Worm (Caenorhabditis elegans) whole organism, late embryonic: ENCODE measurements around the gene C25E10.13.

Source experiments
- C38D4.7 ChIP-seq: fragments of 200-800 bp; sonication (Bioruptor generic); optimal IDR thresholded peaks from 2 replicates; lab custom pipeline; 2018; ENCODE audit warnings: mild to moderate bottlenecking, missing genetic modification characterization, moderate library complexity, missing compliant biosample characterization
- F13H6.1 ChIP-seq: sonication (generic microtip); optimal IDR thresholded peaks from 2 replicates; lab custom pipeline; 2016; ENCODE audit warnings: missing genetic modification characterization, missing compliant biosample characterization
- K02D7.2 ChIP-seq: sonication (generic microtip); optimal IDR thresholded peaks from 2 replicates; lab custom pipeline; 2017; ENCODE audit warnings: mild to moderate bottlenecking, missing genetic modification characterization, missing compliant biosample characterization
- K09A11.1 ChIP-seq: sonication (generic microtip); optimal IDR thresholded peaks from 2 replicates; lab custom pipeline; 2017; ENCODE audit warnings: antibody characterized with exemption, mild to moderate bottlenecking, missing genetic modification characterization, missing compliant biosample characterization; ENCODE audit not compliant: insufficient read depth
- ceh-14 ChIP-seq: sonication (generic microtip); optimal IDR thresholded peaks from 2 replicates; lab custom pipeline; 2016; ENCODE audit warnings: missing genotype, missing genetic modification characterization, missing compliant biosample characterization
- ceh-18 ChIP-seq: sonication (generic microtip); optimal IDR thresholded peaks from 2 replicates; lab custom pipeline; 2016; ENCODE audit warnings: missing genetic modification characterization, missing compliant biosample characterization
- ceh-22 ChIP-seq: sonication (generic microtip); optimal IDR thresholded peaks from 2 replicates; lab custom pipeline; 2017; ENCODE audit warnings: missing biosample characterization, missing genetic modification characterization
- ceh-24 ChIP-seq: sonication (generic microtip); optimal IDR thresholded peaks from 2 replicates; lab custom pipeline; 2016; ENCODE audit warnings: mild to moderate bottlenecking, missing genetic modification characterization, missing compliant biosample characterization
- ceh-30 ChIP-seq: fragments of 150-350 bp; optimal IDR thresholded peaks from 2 replicates; lab custom pipeline; 2014; ENCODE audit warnings: missing biosample characterization, missing genetic modification characterization
- ceh-6 ChIP-seq: fragments of 200-800 bp; sonication (Bioruptor generic); optimal IDR thresholded peaks from 2 replicates; lab custom pipeline; 2018; ENCODE audit warnings: mild to moderate bottlenecking, missing genetic modification characterization, missing compliant biosample characterization
- che-1 ChIP-seq: sonication (generic microtip); optimal IDR thresholded peaks from 2 replicates; lab custom pipeline; 2016; ENCODE audit warnings: mild to moderate bottlenecking, missing genetic modification characterization, missing compliant biosample characterization
- elt-2 ChIP-seq: sonication (generic microtip); optimal IDR thresholded peaks from 2 replicates; lab custom pipeline; 2016; ENCODE audit warnings: missing genetic modification reagents, missing genetic modification characterization, missing compliant biosample characterization
- fax-1 ChIP-seq: sonication (generic microtip); optimal IDR thresholded peaks from 2 replicates; lab custom pipeline; 2016; ENCODE audit warnings: missing genotype, missing genetic modification characterization, missing compliant biosample characterization
- fkh-10 ChIP-seq: fragments of 150-350 bp; optimal IDR thresholded peaks from 2 replicates; lab custom pipeline; 2014; ENCODE audit warnings: missing biosample characterization, missing genetic modification reagents, missing genetic modification characterization
- fkh-6 ChIP-seq: sonication (generic microtip); optimal IDR thresholded peaks from 2 replicates; lab custom pipeline; 2016; ENCODE audit warnings: missing genetic modification characterization, missing compliant biosample characterization
- gmeb-2 ChIP-seq: sonication (generic microtip); optimal IDR thresholded peaks from 2 replicates; lab custom pipeline; 2016; ENCODE audit warnings: missing genetic modification characterization, inconsistent platforms, missing compliant biosample characterization
- lim-6 ChIP-seq: sonication (generic microtip); optimal IDR thresholded peaks from 2 replicates; lab custom pipeline; 2016; ENCODE audit warnings: missing genetic modification characterization, missing compliant biosample characterization
- mec-3 ChIP-seq: sonication (generic microtip); optimal IDR thresholded peaks from 2 replicates; lab custom pipeline; 2016; ENCODE audit warnings: borderline replicate concordance, missing genetic modification characterization, missing compliant biosample characterization
- nfya-1 ChIP-seq: sonication (generic microtip); optimal IDR thresholded peaks from 2 replicates; lab custom pipeline; 2017; ENCODE audit warnings: missing genetic modification characterization, mild to moderate bottlenecking, missing compliant biosample characterization, antibody characterized with exemption, moderate library complexity
- nhr-232 ChIP-seq: sonication (generic microtip); optimal IDR thresholded peaks from 2 replicates; lab custom pipeline; 2016; ENCODE audit warnings: missing genetic modification characterization, missing compliant biosample characterization
- npax-4 ChIP-seq: sonication (generic microtip); optimal IDR thresholded peaks from 2 replicates; lab custom pipeline; 2016; ENCODE audit warnings: missing genetic modification characterization, missing compliant biosample characterization
- odd-2 ChIP-seq: sonication (generic microtip); optimal IDR thresholded peaks from 2 replicates; lab custom pipeline; 2017; ENCODE audit warnings: antibody characterized with exemption, mild to moderate bottlenecking, missing genetic modification characterization, missing compliant biosample characterization
- pqm-1 ChIP-seq: sonication (generic microtip); optimal IDR thresholded peaks from 2 replicates; lab custom pipeline; 2016; ENCODE audit warnings: missing genetic modification characterization, missing compliant biosample characterization
- ref-2 ChIP-seq: sonication (generic microtip); optimal IDR thresholded peaks from 2 replicates; lab custom pipeline; 2016; ENCODE audit warnings: missing genetic modification characterization, missing compliant biosample characterization
- sdc-2 ChIP-seq: sonication (generic microtip); optimal IDR thresholded peaks from 2 replicates; lab custom pipeline; 2016; ENCODE audit warnings: missing genotype, missing genetic modification characterization, missing compliant biosample characterization
- sox-2 ChIP-seq: fragments of 200-800 bp; sonication (Bioruptor generic); IDR thresholded peaks from 2 replicates; pipeline ENCODE4 v1.3.6; 2022; ENCODE audit warnings: missing genetic modification reagents, missing genetic modification characterization, missing compliant biosample characterization
- syd-9 ChIP-seq: sonication (generic microtip); optimal IDR thresholded peaks from 2 replicates; lab custom pipeline; 2016; ENCODE audit warnings: mild to moderate bottlenecking, missing genetic modification characterization, moderate library complexity, missing compliant biosample characterization
- tbx-7 ChIP-seq: sonication (generic microtip); optimal IDR thresholded peaks from 2 replicates; lab custom pipeline; 2016; ENCODE audit warnings: missing genotype, missing genetic modification characterization, missing compliant biosample characterization
- ttx-3 ChIP-seq: sonication (generic microtip); optimal IDR thresholded peaks from 2 replicates; lab custom pipeline; 2016; ENCODE audit warnings: missing genetic modification reagents, missing genetic modification characterization, missing compliant biosample characterization
- unc-86 ChIP-seq: sonication (generic microtip); optimal IDR thresholded peaks from 2 replicates; lab custom pipeline; 2016; ENCODE audit warnings: missing genetic modification characterization, missing compliant biosample characterization

C25E10.13 gene

ce11 chrV:9078067-9078581, 18.6 kb downstream of the C25E10.13 start:
- TF ChIP-seq ceh-24 (tag; lab: Kevin White, UChicago): no peak
- TF ChIP-seq mec-3 (tag; lab: Kevin White, UChicago): no peak
- TF ChIP-seq fax-1 (tag; lab: Kevin White, UChicago): no peak
- no peak for TF ChIP-seq ceh-14
- TF ChIP-seq, all 69 proteins: peak for 0

- peak; percentile 73 for TF ChIP-seq elt-2 (tag; lab: Kevin White, UChicago)
- TF ChIP-seq mec-3 (tag; lab: Kevin White, UChicago): no peak
- no peak for TF ChIP-seq K09A11.1
Measured at ce11 chrV:9078815-9079525, 19.4 kb downstream of the C25E10.13 start.

DNA sequence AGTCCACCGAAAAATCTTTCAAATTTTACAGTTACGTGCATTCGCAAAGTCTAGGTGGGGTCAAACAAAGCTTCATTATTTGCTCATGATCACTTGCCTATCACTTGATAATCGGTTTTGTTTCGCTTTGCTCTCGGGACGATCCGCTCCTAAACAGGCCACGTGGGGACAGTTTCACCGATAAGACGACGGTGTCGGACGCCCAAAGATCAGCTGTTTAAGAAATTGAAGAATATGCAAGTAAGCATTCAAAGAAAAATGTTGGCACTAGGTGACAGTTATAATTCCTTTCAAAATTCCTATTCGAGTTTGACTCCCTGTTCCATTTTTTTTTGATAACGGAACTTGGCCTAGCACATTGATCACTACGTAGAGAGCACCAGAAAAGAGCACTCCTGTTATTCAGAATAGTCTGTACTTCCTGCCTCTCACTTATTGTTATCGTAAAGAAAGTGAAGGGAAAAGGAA, 20.5 kb downstream of the C25E10.13 start:
- TF ChIP-seq elt-2 (tag; lab: Kevin White, UChicago) (peak; percentile 44), ttx-3 (tag; lab: Kevin White, UChicago) (no peak)

- TF ChIP-seq gmeb-2: no peak
- no peak for TF ChIP-seq sox-2 (GFP tag; lab: Robert Waterston, UW)
- TF ChIP-seq fkh-10 (GFP tag; lab: Kevin White, UChicago): no peak
- no peak for TF ChIP-seq F13H6.1
Measured at ce11 chrV:9081410-9081809, 21.9 kb downstream of the C25E10.13 start.

DNA sequence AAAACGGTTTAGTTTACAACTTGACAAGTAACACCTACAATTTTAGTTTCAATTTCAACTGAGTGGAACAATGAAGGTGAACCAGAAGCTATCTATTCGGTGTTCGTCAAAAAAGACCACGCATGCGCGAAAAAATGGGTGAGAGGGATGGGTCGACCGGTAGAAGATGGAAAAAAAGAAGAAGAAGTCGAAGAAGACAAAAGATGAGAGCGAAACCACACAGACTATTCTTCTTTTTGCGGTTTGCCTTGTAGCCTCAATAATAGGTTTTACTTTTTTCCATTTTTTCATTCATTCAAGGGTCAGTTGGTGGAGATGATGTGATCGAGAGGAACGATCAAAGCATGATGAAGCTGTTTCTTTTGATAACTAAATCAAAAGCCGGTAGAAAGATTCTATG, 22.8 kb downstream of the C25E10.13 start:
- TF ChIP-seq ceh-30 (tag; lab: Kevin White, UChicago) (no peak), nfya-1 (tag; lab: Kevin White, UChicago) (no peak), syd-9 (no peak), ceh-14 (no peak), ceh-22 (tag; lab: Kevin White, UChicago) (no peak), fkh-6 (tag; lab: Kevin White, UChicago) (no peak), tbx-7 (tag; lab: Kevin White, UChicago) (no peak), K02D7.2 (tag; lab: Kevin White, UChicago) (no peak)

DNA sequence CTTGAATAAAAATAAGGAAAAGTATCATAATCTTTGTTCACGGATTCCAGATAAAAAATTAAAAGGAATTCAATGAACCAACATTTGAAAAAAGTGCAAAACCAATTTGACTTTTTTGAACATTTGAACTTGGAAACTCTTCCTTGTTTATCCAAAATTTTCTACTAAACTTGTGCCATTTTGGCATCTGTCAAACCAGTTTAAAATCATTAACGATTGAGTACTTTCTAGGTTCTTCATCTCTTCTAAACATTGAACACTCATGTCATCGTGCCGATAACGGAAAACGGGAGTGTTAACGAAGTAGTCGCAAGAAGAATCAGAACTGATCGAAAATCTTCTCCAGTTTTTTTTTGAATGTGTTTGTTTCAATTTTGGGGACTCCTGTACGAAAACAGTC, 24.7 kb downstream of the C25E10.13 start:
- TF ChIP-seq sdc-2 (tag; lab: Kevin White, UChicago): no peak
- no peak for TF ChIP-seq odd-2 (tag; lab: Kevin White, UChicago)
- TF ChIP-seq ttx-3 (tag; lab: Kevin White, UChicago): no peak
- no peak for TF ChIP-seq nhr-232
- no peak for TF ChIP-seq ref-2 (tag; lab: Kevin White, UChicago)
- no peak for TF ChIP-seq unc-86
- TF ChIP-seq ceh-6 (GFP tag; lab: Kevin White, UChicago): no peak
- TF ChIP-seq ceh-18: no peak
- no peak for TF ChIP-seq fkh-6 (tag; lab: Kevin White, UChicago)
- TF ChIP-seq ceh-30 (tag; lab: Kevin White, UChicago): no peak
- TF ChIP-seq lim-6 (tag; lab: Kevin White, UChicago): no peak
- TF ChIP-seq che-1 (tag; lab: Kevin White, UChicago): no peak
- no peak for TF ChIP-seq C38D4.7 (GFP tag; lab: Kevin White, UChicago)
- TF ChIP-seq npax-4 (tag; lab: Kevin White, UChicago): no peak
- no peak for TF ChIP-seq pqm-1 (tag; lab: Kevin White, UChicago)
